Worm (Caenorhabditis elegans) whole organism, L2 larva: ENCODE data around the gene nhr-124.

Source experiments
- ama-1 ChIP-seq: fragments of 150-350 bp; optimal IDR thresholded peaks from 2 replicates; lab custom pipeline; 2018; ENCODE audit warnings: inconsistent platforms
- ceh-82 ChIP-seq: fragments of 150-350 bp; optimal IDR thresholded peaks from 2 replicates; lab custom pipeline; 2014; ENCODE audit warnings: missing biosample characterization, missing genetic modification characterization
- snpc-4 ChIP-seq: fragments of 150-350 bp; optimal IDR thresholded peaks from 2 replicates; lab custom pipeline; 2014; ENCODE audit warnings: missing biosample characterization, missing genetic modification characterization

DNA sequence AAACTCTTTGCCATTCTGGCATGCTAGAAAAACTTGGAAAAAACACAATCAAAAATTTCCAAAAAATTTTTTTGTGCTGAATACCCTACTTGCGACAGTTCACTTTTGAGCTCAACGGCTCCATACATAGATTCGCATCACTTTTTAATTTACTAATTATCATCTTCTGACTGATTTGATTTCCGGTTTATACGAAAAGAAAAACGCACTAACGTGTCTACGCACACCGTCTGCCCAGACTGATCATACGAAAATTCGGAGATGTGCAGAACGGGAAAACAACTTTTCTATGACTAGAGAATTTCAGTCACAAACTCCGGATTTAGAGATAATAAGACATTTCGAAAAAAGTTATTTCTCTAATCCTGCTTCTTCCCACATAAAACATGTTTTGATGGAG, 1.5 kb downstream of the nhr-124 start:
- no peak for TF ChIP-seq ceh-82 (tag; lab: Kevin White, UChicago)
- TF ChIP-seq ama-1 = no peak
- no peak for TF ChIP-seq snpc-4 (tag; lab: Kevin White, UChicago)
